Worm (Caenorhabditis elegans): ENCODE measurements around the gene nhr-96.

ce11 chrV:2264925-2265324 lies 31.6 kb downstream of the nhr-96 start:
- TF ChIP-seq sdc-2 (tag; optimal IDR thresholded peaks at IDR 0.05) = no peak
- no peak for TF ChIP-seq nfya-1 (tag; optimal IDR thresholded peaks at IDR 0.05)
- TF ChIP-seq unc-55 (GFP tag; optimal IDR thresholded peaks at IDR 0.05) = no peak
- TF ChIP-seq nhr-11 (tag; optimal IDR thresholded peaks at IDR 0.05) = no peak
